Worm (Caenorhabditis elegans) whole organism, L2 larva: ENCODE data around the gene ZC443.4.

ENCODE experiments used
- R02D3.7 ChIP-seq: fragments of 150-350 bp; optimal IDR thresholded peaks from 2 replicates; lab custom pipeline; 2014; ENCODE audit warnings: missing biosample characterization, missing genetic modification characterization
- ZK546.5 ChIP-seq: sonication (generic microtip); optimal IDR thresholded peaks from 2 replicates; lab custom pipeline; 2017; ENCODE audit warnings: missing biosample characterization, missing genetic modification characterization
- alr-1 ChIP-seq: fragments of 150-350 bp; optimal IDR thresholded peaks from 2 replicates; lab custom pipeline; 2014; ENCODE audit warnings: missing biosample characterization, missing genetic modification characterization
- aly-2 ChIP-seq: fragments of 150-350 bp; optimal IDR thresholded peaks from 2 replicates; lab custom pipeline; 2014; ENCODE audit warnings: missing biosample characterization, missing genetic modification characterization
- ceh-82 ChIP-seq: fragments of 150-350 bp; optimal IDR thresholded peaks from 2 replicates; lab custom pipeline; 2014; ENCODE audit warnings: missing biosample characterization, missing genetic modification characterization
- lin-13 ChIP-seq: fragments of 150-350 bp; optimal IDR thresholded peaks from 2 replicates; lab custom pipeline; 2014; ENCODE audit warnings: missing biosample characterization, missing genetic modification reagents, missing genetic modification characterization
- lin-39 ChIP-seq: fragments of 150-350 bp; optimal IDR thresholded peaks from 2 replicates; lab custom pipeline; 2014; ENCODE audit warnings: missing biosample characterization, missing genetic modification reagents, missing genetic modification characterization
- lsy-2 ChIP-seq, 2 experiments: fragments of 150-350 bp in 1 of 2; sonication (generic microtip) in 1 of 2; optimal IDR thresholded peaks; 2 replicates each; lab custom pipeline; 2014 to 2017; ENCODE audit warnings: missing biosample characterization in 2 of 2, missing genetic modification characterization in 2 of 2
- nhr-12 ChIP-seq: fragments of 150-350 bp; optimal IDR thresholded peaks from 2 replicates; lab custom pipeline; 2014; ENCODE audit warnings: missing biosample characterization, missing genetic modification characterization
- nhr-6 ChIP-seq: fragments of 150-350 bp; optimal IDR thresholded peaks from 2 replicates; lab custom pipeline; 2014; ENCODE audit warnings: missing biosample characterization, missing genetic modification characterization
- snpc-4 ChIP-seq: fragments of 150-350 bp; optimal IDR thresholded peaks from 2 replicates; lab custom pipeline; 2014; ENCODE audit warnings: missing biosample characterization, missing genetic modification characterization
- ztf-1 ChIP-seq: fragments of 200-800 bp; sonication (Bioruptor generic); conservative IDR thresholded peaks from 2 replicates; pipeline ENCODE4 v1.3.6; 2022; ENCODE audit warnings: missing genetic modification characterization, missing compliant biosample characterization
- ztf-11 ChIP-seq: sonication (generic microtip); optimal IDR thresholded peaks from 2 replicates; lab custom pipeline; 2017; ENCODE audit warnings: missing biosample characterization, missing genetic modification characterization
- ztf-4 ChIP-seq: fragments of 150-350 bp; optimal IDR thresholded peaks from 2 replicates; lab custom pipeline; 2014; ENCODE audit warnings: missing biosample characterization, missing genetic modification characterization

- TF ChIP-seq aly-2 (tag; lab: Kevin White, UChicago), result no peak
- no peak for TF ChIP-seq ZK546.5 (tag; lab: Kevin White, UChicago)
- no peak for TF ChIP-seq ztf-4 (tag; lab: Kevin White, UChicago)
- no peak for TF ChIP-seq alr-1 (tag; lab: Kevin White, UChicago)
- no peak for TF ChIP-seq R02D3.7
- TF ChIP-seq nhr-6 (tag; lab: Kevin White, UChicago), result no peak
- no peak for TF ChIP-seq ceh-82 (tag; lab: Kevin White, UChicago)
- TF ChIP-seq lin-39 (tag; lab: Kevin White, UChicago), result no peak
- TF ChIP-seq lsy-2 (tag; optimal IDR thresholded peaks at IDR 0.05; lab: Kevin White, UChicago), result no peak
- TF ChIP-seq snpc-4 (tag; lab: Kevin White, UChicago), result no peak
- no peak for TF ChIP-seq ztf-1 (GFP tag; lab: Robert Waterston, UW)
- no peak for TF ChIP-seq ztf-11
- no peak for TF ChIP-seq lin-13 (GFP tag; lab: Kevin White, UChicago)
- TF ChIP-seq nhr-12 (tag; lab: Kevin White, UChicago), result no peak
These were observed 39.5 kb upstream of the ZC443.4 start, which contains the start of gene anp-1 for ce11 chrV:12859144-12859543.
